Worm (Caenorhabditis elegans): ENCODE results near the gene ric-3.

ric-3 gene

DNA sequence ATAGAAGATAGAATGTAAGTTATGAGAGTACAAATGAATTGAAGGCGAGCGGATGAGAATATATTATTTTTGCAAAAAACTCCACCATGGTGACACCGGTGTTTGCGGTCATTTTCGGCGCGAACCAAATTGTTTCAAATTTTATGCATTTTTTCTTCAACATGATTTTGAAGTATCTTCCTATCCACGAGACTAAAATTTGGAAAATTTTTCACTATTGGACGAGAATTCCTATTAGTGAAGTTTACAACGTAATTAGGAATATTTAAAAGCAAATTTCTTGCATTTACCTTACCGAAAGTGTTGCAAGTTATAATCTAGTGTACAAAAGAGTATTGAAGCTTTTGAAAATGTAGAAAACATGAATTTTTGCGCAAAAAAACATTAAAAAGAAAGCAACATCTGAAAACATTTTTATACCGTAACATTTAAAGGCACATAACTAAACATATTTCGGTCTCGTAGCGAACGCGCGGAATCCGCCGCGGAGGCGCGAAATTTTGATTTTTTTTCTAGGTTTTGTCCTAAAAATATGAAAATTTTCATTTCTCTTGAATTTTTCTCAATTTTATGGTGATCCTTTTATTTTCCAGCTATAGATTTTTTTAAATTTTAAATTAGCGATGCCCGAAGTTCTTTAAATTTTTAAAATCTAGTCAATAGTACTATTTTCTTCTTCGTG, 21.5 kb upstream of the ric-3 start, which contains the start of gene sgo-1:
Gene sgo-1, minus strand, starts transcription at position 51 of the 682 bp plus-strand sequence.
- TF ChIP-seq ama-1 (optimal IDR thresholded peaks at IDR 0.05) (no peak), flt-1 (GFP tag; IDR thresholded peaks at IDR 0.05) (no peak), tra-4 (tag; optimal IDR thresholded peaks at IDR 0.05) (no peak), pes-1 (GFP tag; IDR thresholded peaks at IDR 0.05) (no peak), tbx-37 (GFP tag; conservative IDR thresholded peaks at IDR 0.05) (no peak), ets-7 (tag; optimal IDR thresholded peaks at IDR 0.05) (no peak), aly-1 (tag; optimal IDR thresholded peaks at IDR 0.05) (no peak), hmg-4 (GFP tag; optimal IDR thresholded peaks at IDR 0.05) (no peak), B0310.2 (tag; optimal IDR thresholded peaks at IDR 0.05) (no peak), ceh-13 (GFP tag; optimal IDR thresholded peaks at IDR 0.05) (no peak), hnd-1 (tag; optimal IDR thresholded peaks at IDR 0.05) (no peak), tbx-11 (GFP tag; IDR thresholded peaks at IDR 0.05) (no peak), ceh-36 (tag; optimal IDR thresholded peaks at IDR 0.05) (no peak), scrt-1 (GFP tag; IDR thresholded peaks at IDR 0.05) (no peak)

DNA sequence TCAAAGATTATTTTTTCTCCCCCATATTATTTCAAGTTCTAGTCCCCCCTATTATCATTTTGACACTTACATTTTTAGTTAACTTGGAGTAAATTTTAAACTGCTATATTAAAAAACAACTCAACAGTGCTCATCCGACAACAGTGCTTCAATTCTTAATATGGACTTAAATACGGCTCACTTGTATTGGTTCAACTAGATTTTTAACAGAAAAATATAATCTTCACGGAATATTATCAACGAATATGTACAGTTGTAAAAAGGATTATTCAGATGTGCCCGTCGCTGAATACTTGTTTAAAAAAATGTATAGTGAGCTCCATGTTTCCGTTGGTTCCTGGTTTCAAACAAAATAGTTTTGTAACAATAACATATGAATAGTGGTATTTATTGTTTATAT, 17.7 kb upstream of the ric-3 start:
- TF ChIP-seq ceh-36 (tag; optimal IDR thresholded peaks at IDR 0.05) (no peak), B0310.2 (tag; optimal IDR thresholded peaks at IDR 0.05) (no peak), hnd-1 (tag; optimal IDR thresholded peaks at IDR 0.05) (no peak), F13C5.2 (tag; optimal IDR thresholded peaks at IDR 0.05) (no peak), aly-1 (tag; optimal IDR thresholded peaks at IDR 0.05) (no peak), ceh-13 (GFP tag; optimal IDR thresholded peaks at IDR 0.05) (no peak)

DNA sequence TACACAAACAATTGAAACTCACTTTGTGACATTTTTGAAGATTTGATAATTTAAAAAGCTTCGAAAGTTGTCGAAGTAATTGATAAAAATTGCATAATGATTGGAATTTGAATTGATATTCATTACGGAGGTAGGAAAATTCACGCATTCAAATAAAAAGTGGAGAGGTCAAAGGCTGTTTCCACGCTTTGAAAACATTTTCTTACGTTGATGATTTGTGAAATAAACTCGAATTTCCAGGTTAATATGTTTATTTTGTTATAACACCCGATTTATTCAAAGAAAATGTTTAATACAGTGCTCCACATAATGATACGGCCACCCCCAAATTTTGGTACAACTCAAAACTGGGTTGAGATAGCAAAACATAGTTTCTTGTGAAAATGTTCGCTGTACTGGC, 14.8 kb upstream of the ric-3 start, which contains the start of gene C33H5.16:
Gene C33H5.16, minus strand, starts transcription at position 101 of the 400 bp plus-strand sequence.
- no peak for TF ChIP-seq ama-1 (optimal IDR thresholded peaks at IDR 0.05)
- no peak for TF ChIP-seq aly-1 (tag; optimal IDR thresholded peaks at IDR 0.05)
- TF ChIP-seq tbx-37 (GFP tag; conservative IDR thresholded peaks at IDR 0.05), result no peak
- TF ChIP-seq ceh-13 (GFP tag; optimal IDR thresholded peaks at IDR 0.05), result no peak
- TF ChIP-seq hnd-1 (tag; optimal IDR thresholded peaks at IDR 0.05), result no peak
- TF ChIP-seq ceh-36 (tag; optimal IDR thresholded peaks at IDR 0.05), result no peak
- no peak for TF ChIP-seq flt-1 (GFP tag; IDR thresholded peaks at IDR 0.05)
- TF ChIP-seq scrt-1 (GFP tag; IDR thresholded peaks at IDR 0.05), result no peak
- TF ChIP-seq sea-1 (GFP tag; conservative IDR thresholded peaks at IDR 0.05), result no peak
- TF ChIP-seq F13C5.2 (tag; optimal IDR thresholded peaks at IDR 0.05), result no peak
- no peak for TF ChIP-seq B0310.2 (tag; optimal IDR thresholded peaks at IDR 0.05)
- no peak for TF ChIP-seq hmbx-1 (tag; optimal IDR thresholded peaks at IDR 0.05)
- TF ChIP-seq hmg-4 (GFP tag; optimal IDR thresholded peaks at IDR 0.05), result no peak
- no peak for TF ChIP-seq tra-4 (tag; optimal IDR thresholded peaks at IDR 0.05)

DNA sequence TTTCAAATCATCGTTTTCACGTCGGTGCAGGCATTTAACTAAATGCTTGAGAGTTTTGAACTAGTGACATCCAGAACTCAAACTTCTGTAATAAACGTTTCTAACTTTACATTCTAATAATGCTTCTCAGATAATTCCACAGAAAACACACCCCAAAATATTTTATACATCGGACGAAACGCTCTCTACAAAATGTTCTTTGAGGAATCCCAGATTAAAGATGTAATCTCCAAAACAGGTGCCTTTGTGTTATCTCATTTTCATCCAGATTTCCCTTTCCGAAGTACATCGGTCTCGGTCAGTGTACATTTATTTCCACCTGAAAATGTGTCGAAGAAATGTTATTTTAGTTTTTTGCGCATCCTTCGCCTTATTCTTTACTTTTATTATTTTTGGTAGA, 13.3 kb upstream of the ric-3 start, which contains the start of gene C33H5.2:
Gene C33H5.2, plus strand, starts transcription at position 301 of the 400 bp plus-strand sequence.
- TF ChIP-seq hmbx-1 (tag; optimal IDR thresholded peaks at IDR 0.05), result no peak
- TF ChIP-seq tbx-11 (GFP tag; IDR thresholded peaks at IDR 0.05), result no peak
- TF ChIP-seq tra-4 (tag; optimal IDR thresholded peaks at IDR 0.05), result no peak
- no peak for TF ChIP-seq hnd-1 (tag; optimal IDR thresholded peaks at IDR 0.05)
- TF ChIP-seq flt-1 (GFP tag; IDR thresholded peaks at IDR 0.05), result no peak
- TF ChIP-seq hmg-4 (GFP tag; optimal IDR thresholded peaks at IDR 0.05), result no peak
- TF ChIP-seq tbx-37 (GFP tag; conservative IDR thresholded peaks at IDR 0.05), result no peak

DNA sequence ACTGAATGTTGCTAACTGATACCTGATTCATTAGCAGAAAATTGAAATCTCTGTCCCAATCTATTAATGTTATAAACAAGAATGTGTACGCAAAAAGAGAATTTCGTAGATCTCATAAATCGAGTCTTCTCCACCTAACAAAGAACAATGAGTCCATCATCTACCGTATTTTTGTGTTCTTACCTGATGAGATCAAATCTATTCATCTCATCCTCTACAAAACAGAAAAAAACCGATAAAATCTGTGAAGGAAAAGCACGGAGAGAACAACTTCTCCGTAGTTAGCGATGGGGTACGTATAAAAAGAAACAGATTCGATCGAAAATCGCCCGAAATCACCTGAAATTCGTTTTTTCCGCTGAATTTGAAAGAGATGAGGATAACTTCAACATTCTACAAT, 9.5 kb upstream of the ric-3 start, which contains the start of gene C33H5.1:
Gene C33H5.1, plus strand, starts transcription at position 330 of the 400 bp plus-strand sequence.
- no peak for TF ChIP-seq aly-1 (tag; optimal IDR thresholded peaks at IDR 0.05)
- TF ChIP-seq ets-7 (tag; optimal IDR thresholded peaks at IDR 0.05), result no peak
- TF ChIP-seq sea-1 (GFP tag; conservative IDR thresholded peaks at IDR 0.05), result no peak
- no peak for TF ChIP-seq tbx-37 (GFP tag; conservative IDR thresholded peaks at IDR 0.05)
- no peak for TF ChIP-seq F13C5.2 (tag; optimal IDR thresholded peaks at IDR 0.05)
- TF ChIP-seq scrt-1 (GFP tag; IDR thresholded peaks at IDR 0.05), result no peak
- no peak for TF ChIP-seq tbx-11 (GFP tag; IDR thresholded peaks at IDR 0.05)
- TF ChIP-seq hnd-1 (tag; optimal IDR thresholded peaks at IDR 0.05), result no peak
- TF ChIP-seq ceh-13 (GFP tag; optimal IDR thresholded peaks at IDR 0.05), result no peak
- no peak for TF ChIP-seq B0310.2 (tag; optimal IDR thresholded peaks at IDR 0.05)
- no peak for TF ChIP-seq ama-1 (optimal IDR thresholded peaks at IDR 0.05)
- no peak for TF ChIP-seq tra-4 (tag; optimal IDR thresholded peaks at IDR 0.05)
- TF ChIP-seq hmg-4 (GFP tag; optimal IDR thresholded peaks at IDR 0.05), result no peak
- no peak for TF ChIP-seq flt-1 (GFP tag; IDR thresholded peaks at IDR 0.05)

DNA sequence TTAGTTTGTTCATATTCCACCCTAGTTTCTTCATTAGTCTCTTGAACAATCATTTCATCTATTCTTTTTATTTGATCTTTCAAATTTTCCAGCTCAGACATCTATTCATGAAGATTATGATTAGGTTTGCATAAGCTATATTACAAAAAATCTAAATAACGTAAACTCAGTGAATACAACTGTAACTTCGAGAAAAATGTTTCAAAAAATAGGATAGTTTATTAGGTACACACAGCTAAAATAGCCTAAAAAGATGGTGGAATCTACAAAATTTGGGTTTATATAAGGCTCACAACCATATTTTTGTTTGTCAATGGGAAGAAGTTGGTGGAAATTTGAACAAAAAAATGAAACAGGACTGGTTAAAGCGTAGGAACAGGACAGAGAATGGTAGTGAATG, 5.3 kb upstream of the ric-3 start, which contains the start of gene zgpa-1:
Gene zgpa-1, minus strand, starts transcription at position 101 of the 400 bp plus-strand sequence.
- no peak for TF ChIP-seq ceh-36 (tag; optimal IDR thresholded peaks at IDR 0.05)
- TF ChIP-seq tbx-37 (GFP tag; conservative IDR thresholded peaks at IDR 0.05), result no peak
- TF ChIP-seq ama-1 (optimal IDR thresholded peaks at IDR 0.05), result no peak
- TF ChIP-seq pes-1 (GFP tag; IDR thresholded peaks at IDR 0.05), result no peak
- no peak for TF ChIP-seq sea-1 (GFP tag; conservative IDR thresholded peaks at IDR 0.05)
- TF ChIP-seq hnd-1 (tag; optimal IDR thresholded peaks at IDR 0.05), result no peak
- no peak for TF ChIP-seq tra-4 (tag; optimal IDR thresholded peaks at IDR 0.05)
- TF ChIP-seq hmbx-1 (tag; optimal IDR thresholded peaks at IDR 0.05), result no peak
- no peak for TF ChIP-seq aly-1 (tag; optimal IDR thresholded peaks at IDR 0.05)
- no peak for TF ChIP-seq flt-1 (GFP tag; IDR thresholded peaks at IDR 0.05)
- no peak for TF ChIP-seq tbx-11 (GFP tag; IDR thresholded peaks at IDR 0.05)
- TF ChIP-seq F13C5.2 (tag; optimal IDR thresholded peaks at IDR 0.05), result no peak
- no peak for TF ChIP-seq ets-7 (tag; optimal IDR thresholded peaks at IDR 0.05)
- no peak for TF ChIP-seq scrt-1 (GFP tag; IDR thresholded peaks at IDR 0.05)
- no peak for TF ChIP-seq hmg-4 (GFP tag; optimal IDR thresholded peaks at IDR 0.05)
- no peak for TF ChIP-seq B0310.2 (tag; optimal IDR thresholded peaks at IDR 0.05)
- TF ChIP-seq ceh-13 (GFP tag; optimal IDR thresholded peaks at IDR 0.05), result no peak

DNA sequence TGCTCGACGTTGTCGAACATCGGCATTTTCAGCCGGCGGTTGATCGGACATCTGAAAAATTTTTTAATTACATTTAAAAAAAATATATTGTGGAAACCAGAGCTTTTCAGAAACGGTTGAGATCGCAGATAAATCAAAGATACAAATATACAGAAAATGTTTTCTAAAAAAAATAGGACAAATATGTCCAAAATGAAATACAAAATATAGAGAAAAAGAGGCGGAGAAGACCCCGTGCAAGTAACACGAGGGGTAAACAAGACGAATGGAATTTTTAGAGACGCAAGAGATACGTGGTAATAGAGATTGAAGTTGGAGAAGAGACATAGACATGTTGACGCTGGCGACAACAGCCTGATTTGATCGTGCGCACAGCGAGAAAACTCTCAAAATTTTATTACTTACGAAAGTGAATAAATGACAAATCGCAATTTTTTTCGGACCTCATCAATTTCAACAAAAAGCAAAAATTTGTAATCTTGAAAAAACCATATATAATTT, 2.3 kb upstream of the ric-3 start, which contains the start of gene cdgs-1:
Gene cdgs-1, minus strand, starts transcription at position 51 of the 501 bp plus-strand sequence.
- no peak for TF ChIP-seq hmg-4 (GFP tag; optimal IDR thresholded peaks at IDR 0.05)
- TF ChIP-seq tbx-11 (GFP tag; IDR thresholded peaks at IDR 0.05), result no peak
- TF ChIP-seq pes-1 (GFP tag; IDR thresholded peaks at IDR 0.05), result no peak
- no peak for TF ChIP-seq aly-1 (tag; optimal IDR thresholded peaks at IDR 0.05)
- no peak for TF ChIP-seq ceh-13 (GFP tag; optimal IDR thresholded peaks at IDR 0.05)
- TF ChIP-seq tbx-37 (GFP tag; conservative IDR thresholded peaks at IDR 0.05), result no peak
- no peak for TF ChIP-seq ets-7 (tag; optimal IDR thresholded peaks at IDR 0.05)
- no peak for TF ChIP-seq ceh-36 (tag; optimal IDR thresholded peaks at IDR 0.05)
- no peak for TF ChIP-seq flt-1 (GFP tag; IDR thresholded peaks at IDR 0.05)
- no peak for TF ChIP-seq tra-4 (tag; optimal IDR thresholded peaks at IDR 0.05)
- no peak for TF ChIP-seq ama-1 (optimal IDR thresholded peaks at IDR 0.05)
- TF ChIP-seq hmbx-1 (tag; optimal IDR thresholded peaks at IDR 0.05), result no peak
- TF ChIP-seq F13C5.2 (tag; optimal IDR thresholded peaks at IDR 0.05), result no peak
- TF ChIP-seq scrt-1 (GFP tag; IDR thresholded peaks at IDR 0.05), result no peak
- no peak for TF ChIP-seq sea-1 (GFP tag; conservative IDR thresholded peaks at IDR 0.05)
- no peak for TF ChIP-seq hnd-1 (tag; optimal IDR thresholded peaks at IDR 0.05)
- no peak for TF ChIP-seq B0310.2 (tag; optimal IDR thresholded peaks at IDR 0.05)

Measured in whole organism, early embryonic.